Worm (Caenorhabditis elegans): ENCODE results near the gene C18D4.6.

DNA sequence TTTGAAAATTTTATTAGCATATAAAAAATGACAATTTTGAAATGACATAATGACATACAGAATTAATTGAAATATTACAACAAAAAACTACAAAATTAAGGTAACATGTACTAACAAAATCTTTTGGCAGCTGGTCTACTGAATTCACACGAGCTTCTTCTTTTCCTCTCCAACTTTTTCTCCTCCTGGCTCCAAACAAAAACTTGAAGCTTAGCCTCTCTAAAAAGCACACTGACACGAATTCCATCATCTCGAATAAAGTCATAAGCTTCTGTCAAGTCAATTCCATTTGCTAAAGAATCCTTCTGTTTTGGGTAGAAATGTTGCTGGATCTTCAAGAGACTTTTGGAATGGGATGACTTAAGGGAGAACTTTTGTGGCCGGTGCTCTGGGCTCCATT is 13.2 kb upstream of the C18D4.6 start:
- TF ChIP-seq vab-7 (GFP tag; IDR thresholded peaks at IDR 0.05) (no peak), nhr-11 (tag; optimal IDR thresholded peaks at IDR 0.05) (no peak), ces-1 (GFP tag; optimal IDR thresholded peaks at IDR 0.05) (no peak), zip-11 (GFP tag; IDR thresholded peaks at IDR 0.05) (no peak), lsy-2 (tag; optimal IDR thresholded peaks at IDR 0.05) (no peak), nhr-76 (tag; optimal IDR thresholded peaks at IDR 0.05) (no peak), ama-1 (optimal IDR thresholded peaks at IDR 0.05) (no peak), ztf-7 (tag; optimal IDR thresholded peaks at IDR 0.05) (no peak), lin-15B (tag; optimal IDR thresholded peaks at IDR 0.05) (no peak), dve-1 (tag; optimal IDR thresholded peaks at IDR 0.05; ENCODE audit: insufficient read depth) (no peak)

Measured in whole organism, L4 larva.